Fruit fly (Drosophila melanogaster) whole organism, embryonic: ENCODE data around the gene CG9674.

Experiments
- CG10979 ChIP-seq: fragments of 200-800 bp; sonication (Bioruptor generic); optimal IDR thresholded peaks from 2 replicates; lab custom pipeline; 2018; ENCODE audit warnings: missing biosample characterization, mild to moderate bottlenecking, missing genetic modification characterization, moderate library complexity
- CG12391 ChIP-seq: fragments of 200-800 bp; sonication (Bioruptor generic); optimal IDR thresholded peaks from 3 replicates; lab custom pipeline; 2018; ENCODE audit warnings: missing biosample characterization, mild to moderate bottlenecking, missing genetic modification characterization, moderate library complexity
- CG13894 ChIP-seq: fragments of 200-800 bp; sonication (Bioruptor generic); optimal IDR thresholded peaks from 3 replicates; lab custom pipeline; 2018; ENCODE audit warnings: missing biosample characterization, mild to moderate bottlenecking, missing genetic modification characterization, moderate library complexity
- CG14710 ChIP-seq: fragments of 200-800 bp; sonication (Bioruptor generic); optimal IDR thresholded peaks from 3 replicates; lab custom pipeline; 2019; ENCODE audit warnings: missing biosample characterization, mild to moderate bottlenecking, missing genetic modification characterization, moderate library complexity
- CG15514 ChIP-seq: fragments of 200-800 bp; sonication (Bioruptor generic); optimal IDR thresholded peaks from 3 replicates; lab custom pipeline; 2017; ENCODE audit warnings: missing biosample characterization, missing genetic modification characterization, mild to moderate bottlenecking, moderate library complexity, missing genetic modification reagents
- CG15696 ChIP-seq: fragments of 200-800 bp; sonication (Bioruptor generic); optimal IDR thresholded peaks from 2 replicates; lab custom pipeline; 2019; ENCODE audit warnings: missing biosample characterization, mild to moderate bottlenecking, missing genetic modification characterization, moderate library complexity
- CG17802 ChIP-seq: fragments of 200-800 bp; sonication (Bioruptor generic); optimal IDR thresholded peaks from 2 replicates; lab custom pipeline; 2018; ENCODE audit warnings: missing biosample characterization, mild to moderate bottlenecking, missing genetic modification characterization, moderate library complexity
- CG17829 ChIP-seq: fragments of 200-800 bp; optimal IDR thresholded peaks from 2 replicates; lab custom pipeline; 2019; ENCODE audit warnings: missing biosample characterization, mild to moderate bottlenecking, missing genetic modification characterization, moderate library complexity
- CG1832 ChIP-seq: fragments of 200-800 bp; sonication (Bioruptor generic); optimal IDR thresholded peaks from 2 replicates; lab custom pipeline; 2017; ENCODE audit warnings: missing biosample characterization, mild to moderate bottlenecking, missing genetic modification characterization, inconsistent platforms
- CG3847 ChIP-seq: fragments of 200-800 bp; sonication (Bioruptor generic); IDR thresholded peaks from 2 replicates; pipeline ENCODE4 v1.3.6; 2022; ENCODE audit warnings: missing biosample characterization, missing genetic modification characterization
- CG5180 ChIP-seq: fragments of 200-800 bp; sonication (Bioruptor generic); optimal IDR thresholded peaks from 3 replicates; lab custom pipeline; 2017; ENCODE audit warnings: missing biosample characterization, missing genetic modification characterization, mild to moderate bottlenecking, moderate library complexity, missing genetic modification reagents
- CG6175 ChIP-seq: fragments of 200-800 bp; sonication (Bioruptor generic); IDR thresholded peaks from 3 replicates; pipeline ENCODE4 v1.3.6; 2022; ENCODE audit warnings: missing biosample characterization, missing genetic modification characterization
- CG6654 ChIP-seq: fragments of 200-800 bp; sonication (Bioruptor generic); optimal IDR thresholded peaks from 2 replicates; lab custom pipeline; 2017; ENCODE audit warnings: missing biosample characterization, mild to moderate bottlenecking, missing genetic modification characterization
- CG9727 ChIP-seq: fragments of 200-800 bp; sonication (Bioruptor generic); optimal IDR thresholded peaks from 3 replicates; lab custom pipeline; 2017; ENCODE audit warnings: missing biosample characterization, mild to moderate bottlenecking, missing genetic modification characterization
- CTCF ChIP-seq: fragments of 200-800 bp; sonication (Bioruptor generic); optimal IDR thresholded peaks from 2 replicates; lab custom pipeline; 2017; ENCODE audit warnings: missing biosample characterization, mild to moderate bottlenecking, missing genetic modification characterization, moderate library complexity
- D ChIP-seq, 2 experiments: fragments of 200-800 bp in 1 of 2; fragments of >200 bp in 1 of 2; sonication (Bioruptor generic) in 1 of 2; optimal IDR thresholded peaks; 2 replicates in 1 of 2; 3 replicates in 1 of 2; lab custom pipeline; 2017; ENCODE audit warnings: mild to moderate bottlenecking in 1 of 2, missing biosample characterization in 1 of 2, missing genetic modification characterization in 1 of 2, missing genetic modification reagents in 1 of 2
- Hr39 ChIP-seq: fragments of >200 bp; optimal IDR thresholded peaks from 2 replicates; lab custom pipeline; 2017
- Lhr ChIP-seq: fragments of 200-800 bp; sonication (Bioruptor generic); optimal IDR thresholded peaks from 3 replicates; lab custom pipeline; 2017; ENCODE audit warnings: mild to moderate bottlenecking, missing biosample characterization, missing genetic modification reagents, missing genetic modification characterization
- Mad ChIP-seq: fragments of 200-800 bp; sonication (Bioruptor generic); optimal IDR thresholded peaks from 2 replicates; lab custom pipeline; 2016; ENCODE audit warnings: missing biosample characterization, missing genetic modification characterization
- Med ChIP-seq: fragments of 200-800 bp; sonication (Bioruptor generic); peaks from one replicate; lab custom pipeline; 2016; ENCODE audit warnings: missing biosample characterization, missing genetic modification characterization, mild to moderate bottlenecking, inconsistent platforms, moderate library complexity
- Oaz ChIP-seq: fragments of 200-800 bp; sonication (Bioruptor generic); IDR thresholded peaks from 2 replicates; pipeline ENCODE4 v1.3.6; 2022; ENCODE audit warnings: missing biosample characterization, missing genetic modification characterization
- Pdp1 ChIP-seq, 2 experiments: fragments of 200-800 bp; sonication (Bioruptor generic); optimal IDR thresholded peaks; 3 replicates each; lab custom pipeline; 2016; ENCODE audit warnings: missing biosample characterization in 2 of 2, missing genetic modification characterization in 2 of 2, mild to moderate bottlenecking in 1 of 2, moderate library complexity in 1 of 2
- YL-1 ChIP-seq: fragments of 200-800 bp; sonication (Bioruptor generic); optimal IDR thresholded peaks from 3 replicates; lab custom pipeline; 2017; ENCODE audit warnings: missing biosample characterization, mild to moderate bottlenecking, missing genetic modification characterization
- ato ChIP-seq: fragments of 200-800 bp; sonication (Bioruptor generic); IDR thresholded peaks from 2 replicates; pipeline ENCODE4 v1.3.6; 2022; ENCODE audit warnings: missing biosample characterization, missing genetic modification characterization; ENCODE audit not compliant: partially characterized antibody
- chm ChIP-seq: fragments of 200-800 bp; sonication (Bioruptor generic); IDR thresholded peaks from 2 replicates; pipeline ENCODE4 v1.3.6; 2022; ENCODE audit warnings: missing biosample characterization, missing genetic modification characterization
- dmrt11E ChIP-seq: fragments of 200-800 bp; sonication (Bioruptor generic); optimal IDR thresholded peaks from 3 replicates; lab custom pipeline; 2018; ENCODE audit warnings: missing biosample characterization, mild to moderate bottlenecking, missing genetic modification characterization, moderate library complexity
- her ChIP-seq: fragments of 200-800 bp; sonication (Bioruptor generic); optimal IDR thresholded peaks from 2 replicates; lab custom pipeline; 2016; ENCODE audit warnings: missing biosample characterization, missing genetic modification characterization
- hth ChIP-seq: fragments of >200 bp; optimal IDR thresholded peaks from 2 replicates; lab custom pipeline; 2017; ENCODE audit warnings: inconsistent platforms
- ken ChIP-seq: fragments of 200-800 bp; sonication (Bioruptor generic); IDR thresholded peaks from 3 replicates; pipeline ENCODE4 v1.3.6; 2022; ENCODE audit warnings: missing biosample characterization, missing genetic modification characterization
- nerfin-1 ChIP-seq: fragments of 200-800 bp; sonication (Bioruptor generic); optimal IDR thresholded peaks from 3 replicates; lab custom pipeline; 2019; ENCODE audit warnings: missing biosample characterization, mild to moderate bottlenecking, missing genetic modification characterization, moderate library complexity
- oc ChIP-seq: fragments of 200-800 bp; sonication (Bioruptor generic); optimal IDR thresholded peaks from 2 replicates; lab custom pipeline; 2018; ENCODE audit warnings: missing biosample characterization, mild to moderate bottlenecking, missing genetic modification characterization, moderate library complexity
- pita ChIP-seq: fragments of 200-800 bp; sonication (Bioruptor generic); optimal IDR thresholded peaks from 2 replicates; lab custom pipeline; 2017; ENCODE audit warnings: missing biosample characterization, mild to moderate bottlenecking, missing genetic modification characterization
- repo ChIP-seq: fragments of 200-800 bp; sonication (Bioruptor generic); optimal IDR thresholded peaks from 2 replicates; lab custom pipeline; 2016; ENCODE audit warnings: missing biosample characterization, missing genetic modification characterization
- stwl ChIP-seq: fragments of 200-800 bp; sonication (Bioruptor generic); optimal IDR thresholded peaks from 3 replicates; lab custom pipeline; 2018; ENCODE audit warnings: missing biosample characterization, mild to moderate bottlenecking, missing genetic modification characterization, moderate library complexity
- twi ChIP-seq: fragments of 200-800 bp; optimal IDR thresholded peaks from 2 replicates; lab custom pipeline; 2019; ENCODE audit warnings: missing biosample characterization, mild to moderate bottlenecking, missing genetic modification characterization, moderate library complexity

Gene CG9674

dm6 chr3L:16743906-16744704, 63.4 kb downstream of the CG9674 start (continued):
- TF ChIP-seq CG5180 (no peak), CG3847 (GFP tag; lab: Robert Waterston, UW) (no peak), Mad (GFP tag; lab: Kevin White, UChicago) (no peak), hth (lab: Kevin White, UChicago) (peak; percentile 58), CG1832 (GFP tag; lab: Kevin White, UChicago) (no peak), her (GFP tag; lab: Kevin White, UChicago) (no peak), CG6654 (GFP tag; lab: Kevin White, UChicago) (no peak), CG15696 (peak; percentile 76), dmrt11E (tag; lab: Kevin White, UChicago) (peak; percentile 64), Pdp1 (GFP tag; optimal IDR thresholded peaks at IDR 0.05; lab: Kevin White, UChicago) (peak in 1 of 2 experiments; percentile 0), CG15514 (GFP tag; lab: Kevin White, UChicago) (no peak), CG9727 (peak; percentile 63), Lhr (no peak), Med (GFP tag; lab: Kevin White, UChicago) (peak; percentile 50), nerfin-1 (peak; percentile 19), chm (GFP tag; lab: Robert Waterston, UW) (no peak), CG17829 (tag; lab: Kevin White, UChicago) (peak; percentile 74), CG14710 (tag; lab: Kevin White, UChicago) (peak; percentile 60), CG13894 (tag; lab: Kevin White, UChicago) (no peak), Oaz (GFP tag; lab: Robert Waterston, UW) (no peak), YL-1 (GFP tag; lab: Kevin White, UChicago) (no peak), CG12391 (tag; lab: Kevin White, UChicago) (peak; percentile 35), D (optimal IDR thresholded peaks at IDR 0.05; lab: Kevin White, UChicago) (no peak), D (GFP tag; optimal IDR thresholded peaks at IDR 0.05; lab: Kevin White, UChicago) (peak; percentile 41), ken (GFP tag; lab: Robert Waterston, UW) (no peak), oc (peak; percentile 4), repo (no peak)

- TF ChIP-seq CG17802 (tag; lab: Kevin White, UChicago) (no peak), stwl (tag; lab: Kevin White, UChicago) (peak; percentile 41), CG10979 (tag; lab: Kevin White, UChicago) (no peak), CG6175 (no peak), D (optimal IDR thresholded peaks at IDR 0.05; lab: Kevin White, UChicago) (no peak), D (GFP tag; optimal IDR thresholded peaks at IDR 0.05; lab: Kevin White, UChicago) (no peak), Hr39 (lab: Kevin White, UChicago) (no peak), ato (no peak), pita (GFP tag; lab: Kevin White, UChicago) (peak; percentile 51), CTCF (GFP tag; lab: Kevin White, UChicago) (peak; percentile 54), twi (no peak)
These were observed 65.9 kb downstream of the CG9674 start for dm6 chr3L:16741660-16742059.
